Worm (Caenorhabditis elegans) whole organism, L2 larva: ENCODE results near the gene T25B9.2.

ENCODE experiments used
- C34F6.9 ChIP-seq: fragments of 150-350 bp; optimal IDR thresholded peaks from 2 replicates; lab custom pipeline; 2014; ENCODE audit warnings: missing biosample characterization, missing genetic modification characterization
- F13H6.1 ChIP-seq: sonication (generic microtip); optimal IDR thresholded peaks from 2 replicates; lab custom pipeline; 2016; ENCODE audit warnings: missing genetic modification characterization, missing compliant biosample characterization
- Y55F3AM.14 ChIP-seq: fragments of 200-800 bp; sonication (Bioruptor generic); optimal IDR thresholded peaks from 2 replicates; lab custom pipeline; 2018; ENCODE audit warnings: mild to moderate bottlenecking, missing genetic modification characterization, missing compliant biosample characterization
- ZK546.5 ChIP-seq: sonication (generic microtip); optimal IDR thresholded peaks from 2 replicates; lab custom pipeline; 2017; ENCODE audit warnings: missing biosample characterization, missing genetic modification characterization
- alr-1 ChIP-seq: fragments of 150-350 bp; optimal IDR thresholded peaks from 2 replicates; lab custom pipeline; 2014; ENCODE audit warnings: missing biosample characterization, missing genetic modification characterization
- aly-2 ChIP-seq: fragments of 150-350 bp; optimal IDR thresholded peaks from 2 replicates; lab custom pipeline; 2014; ENCODE audit warnings: missing biosample characterization, missing genetic modification characterization
- ama-1 ChIP-seq: fragments of 150-350 bp; optimal IDR thresholded peaks from 2 replicates; lab custom pipeline; 2018; ENCODE audit warnings: inconsistent platforms
- blmp-1 ChIP-seq: sonication (generic microtip); optimal IDR thresholded peaks from 2 replicates; lab custom pipeline; 2017; ENCODE audit warnings: missing genetic modification characterization, mild to moderate bottlenecking, missing compliant biosample characterization, antibody characterized with exemption, moderate library complexity; ENCODE audit not compliant: insufficient read depth
- ceh-16 ChIP-seq: fragments of 150-350 bp; optimal IDR thresholded peaks from 2 replicates; lab custom pipeline; 2014; ENCODE audit warnings: missing biosample characterization, missing genetic modification characterization
- ceh-82 ChIP-seq: fragments of 150-350 bp; optimal IDR thresholded peaks from 2 replicates; lab custom pipeline; 2014; ENCODE audit warnings: missing biosample characterization, missing genetic modification characterization
- crh-2 ChIP-seq: sonication (generic microtip); optimal IDR thresholded peaks from 2 replicates; lab custom pipeline; 2017; ENCODE audit warnings: missing biosample characterization, missing genetic modification characterization
- dmd-4 ChIP-seq: sonication (generic microtip); optimal IDR thresholded peaks from 2 replicates; lab custom pipeline; 2017; ENCODE audit warnings: missing biosample characterization, missing genetic modification characterization
- egl-27 ChIP-seq: sonication (generic microtip); optimal IDR thresholded peaks from 3 replicates; lab custom pipeline; 2017; ENCODE audit warnings: missing biosample characterization, missing genetic modification reagents, missing genetic modification characterization
- elt-1 ChIP-seq: fragments of 150-350 bp; optimal IDR thresholded peaks from 2 replicates; lab custom pipeline; 2014; ENCODE audit warnings: missing biosample characterization, missing genetic modification characterization
- fos-1 ChIP-seq: fragments of 150-350 bp; optimal IDR thresholded peaks from 2 replicates; lab custom pipeline; 2014; ENCODE audit warnings: missing biosample characterization, missing genetic modification characterization
- gmeb-1 ChIP-seq: fragments of 150-350 bp; optimal IDR thresholded peaks from 2 replicates; lab custom pipeline; 2014; ENCODE audit warnings: missing biosample characterization, missing genetic modification characterization
- lin-39 ChIP-seq: fragments of 150-350 bp; optimal IDR thresholded peaks from 2 replicates; lab custom pipeline; 2014; ENCODE audit warnings: missing biosample characterization, missing genetic modification reagents, missing genetic modification characterization
- lsy-2 ChIP-seq, 2 experiments: fragments of 150-350 bp in 1 of 2; sonication (generic microtip) in 1 of 2; optimal IDR thresholded peaks; 2 replicates each; lab custom pipeline; 2014 to 2017; ENCODE audit warnings: missing biosample characterization in 2 of 2, missing genetic modification characterization in 2 of 2
- mab-5 ChIP-seq: fragments of 150-350 bp; optimal IDR thresholded peaks from 2 replicates; lab custom pipeline; 2014; ENCODE audit warnings: missing biosample characterization, missing genetic modification characterization
- mdl-1 ChIP-seq, 2 experiments: fragments of 150-350 bp in 1 of 2; sonication (generic microtip) in 1 of 2; optimal IDR thresholded peaks; 2 replicates each; lab custom pipeline; 2017; ENCODE audit warnings: missing biosample characterization in 2 of 2, missing genetic modification characterization in 2 of 2
- nhr-10 ChIP-seq: sonication (generic microtip); optimal IDR thresholded peaks from 2 replicates; lab custom pipeline; 2017; ENCODE audit warnings: missing biosample characterization, missing genetic modification characterization
- nhr-12 ChIP-seq: fragments of 150-350 bp; optimal IDR thresholded peaks from 2 replicates; lab custom pipeline; 2014; ENCODE audit warnings: missing biosample characterization, missing genetic modification characterization
- nhr-129 ChIP-seq: fragments of 150-350 bp; optimal IDR thresholded peaks from 2 replicates; lab custom pipeline; 2014; ENCODE audit warnings: missing biosample characterization, missing genetic modification characterization
- nhr-21 ChIP-seq: fragments of 150-350 bp; optimal IDR thresholded peaks from 2 replicates; lab custom pipeline; 2014; ENCODE audit warnings: missing biosample characterization, missing genetic modification characterization
- nhr-237 ChIP-seq: fragments of 150-350 bp; optimal IDR thresholded peaks from 2 replicates; lab custom pipeline; 2014; ENCODE audit warnings: missing biosample characterization, missing genetic modification characterization
- nhr-25 ChIP-seq: fragments of 150-350 bp; sonication (generic microtip); optimal IDR thresholded peaks from 3 replicates; lab custom pipeline; 2014; ENCODE audit warnings: missing biosample characterization, missing genetic modification characterization
- peb-1 ChIP-seq: fragments of 150-350 bp; optimal IDR thresholded peaks from 2 replicates; lab custom pipeline; 2014; ENCODE audit warnings: missing biosample characterization, missing genetic modification characterization
- skn-1 ChIP-seq: sonication (generic microtip); optimal IDR thresholded peaks from 2 replicates; lab custom pipeline; 2017; ENCODE audit warnings: missing biosample characterization, missing genetic modification characterization
- sma-3 ChIP-seq: sonication (generic microtip); optimal IDR thresholded peaks from 2 replicates; lab custom pipeline; 2016; ENCODE audit warnings: missing genetic modification reagents, missing genetic modification characterization, missing compliant biosample characterization
- sma-9 ChIP-seq, 2 experiments: fragments of 150-350 bp in 1 of 2; sonication (generic microtip) in 1 of 2; optimal IDR thresholded peaks; 2 replicates each; lab custom pipeline; 2014 to 2016; ENCODE audit warnings: missing genetic modification characterization in 2 of 2, mild to moderate bottlenecking in 1 of 2, missing biosample characterization in 1 of 2, missing compliant biosample characterization in 1 of 2, missing genetic modification reagents in 1 of 2, moderate library complexity in 1 of 2
- snpc-4 ChIP-seq: fragments of 150-350 bp; optimal IDR thresholded peaks from 2 replicates; lab custom pipeline; 2014; ENCODE audit warnings: missing biosample characterization, missing genetic modification characterization
- unc-39 ChIP-seq: fragments of 150-350 bp; optimal IDR thresholded peaks from 2 replicates; lab custom pipeline; 2014; ENCODE audit warnings: missing biosample characterization, missing genetic modification characterization
- unc-62 ChIP-seq: fragments of 150-350 bp; optimal IDR thresholded peaks from 2 replicates; lab custom pipeline; 2014; ENCODE audit warnings: missing biosample characterization, missing genetic modification reagents, missing genetic modification characterization
- ztf-1 ChIP-seq: fragments of 200-800 bp; sonication (Bioruptor generic); conservative IDR thresholded peaks from 2 replicates; pipeline ENCODE4 v1.3.6; 2022; ENCODE audit warnings: missing genetic modification characterization, missing compliant biosample characterization
- ztf-11 ChIP-seq: sonication (generic microtip); optimal IDR thresholded peaks from 2 replicates; lab custom pipeline; 2017; ENCODE audit warnings: missing biosample characterization, missing genetic modification characterization
- ztf-4 ChIP-seq: fragments of 150-350 bp; optimal IDR thresholded peaks from 2 replicates; lab custom pipeline; 2014; ENCODE audit warnings: missing biosample characterization, missing genetic modification characterization

T25B9.2 gene

ce11 chrIV:10790353-10790752, 38.7 kb upstream of the T25B9.2 start, which contains the start of gene pept-2:
pept-2 (plus strand) TSS chrIV:10790653.
- TF ChIP-seq unc-62 (GFP tag; lab: Kevin White, UChicago) (no peak), nhr-25 (tag; lab: Kevin White, UChicago) (peak; percentile 31)

- TF ChIP-seq aly-2 (tag; lab: Kevin White, UChicago) (no peak), alr-1 (tag; lab: Kevin White, UChicago) (no peak), dmd-4 (tag; lab: Kevin White, UChicago) (no peak)
These were observed 35.1 kb upstream of the T25B9.2 start, which contains the start of gene srd-7 for ce11 chrIV:10786731-10787130. srd-7 (minus strand) TSS chrIV:10786831.

ce11 chrIV:10784085-10784484, 32.4 kb upstream of the T25B9.2 start:
- TF ChIP-seq ceh-82 (tag; lab: Kevin White, UChicago) (no peak), egl-27 (tag; lab: Kevin White, UChicago) (peak; percentile 4), ama-1 (no peak), snpc-4 (tag; lab: Kevin White, UChicago) (no peak), nhr-21 (tag; lab: Kevin White, UChicago) (peak; percentile 83), unc-39 (tag; lab: Kevin White, UChicago) (no peak), fos-1 (tag; lab: Kevin White, UChicago) (peak; percentile 27), ZK546.5 (tag; lab: Kevin White, UChicago) (no peak), skn-1 (tag; lab: Kevin White, UChicago) (no peak), crh-2 (tag; lab: Kevin White, UChicago) (peak; percentile 54), nhr-129 (tag; lab: Kevin White, UChicago) (peak; percentile 8), mab-5 (tag; lab: Kevin White, UChicago) (no peak), nhr-12 (tag; lab: Kevin White, UChicago) (no peak), elt-1 (no peak), unc-62 (GFP tag; lab: Kevin White, UChicago) (no peak), nhr-10 (tag; lab: Kevin White, UChicago) (no peak), alr-1 (tag; lab: Kevin White, UChicago) (no peak), ztf-4 (no peak), gmeb-1 (tag; lab: Kevin White, UChicago) (no peak), ztf-1 (GFP tag; lab: Robert Waterston, UW) (no peak), lsy-2 (tag; optimal IDR thresholded peaks at IDR 0.05; lab: Kevin White, UChicago) (no peak), aly-2 (tag; lab: Kevin White, UChicago) (no peak), peb-1 (tag; lab: Kevin White, UChicago) (no peak), ceh-16 (no peak), sma-3 (peak; percentile 31), C34F6.9 (tag; lab: Kevin White, UChicago) (no peak), blmp-1 (tag; lab: Kevin White, UChicago) (peak; percentile 70), sma-9 (GFP tag; optimal IDR thresholded peaks at IDR 0.05; lab: Kevin White, UChicago) (peak; percentile 93), sma-9 (tag; optimal IDR thresholded peaks at IDR 0.05; lab: Kevin White, UChicago) (no peak), nhr-25 (tag; lab: Kevin White, UChicago) (peak; percentile 75), lin-39 (tag; lab: Kevin White, UChicago) (no peak), F13H6.1 (tag; lab: Kevin White, UChicago) (no peak), nhr-237 (no peak)

DNA sequence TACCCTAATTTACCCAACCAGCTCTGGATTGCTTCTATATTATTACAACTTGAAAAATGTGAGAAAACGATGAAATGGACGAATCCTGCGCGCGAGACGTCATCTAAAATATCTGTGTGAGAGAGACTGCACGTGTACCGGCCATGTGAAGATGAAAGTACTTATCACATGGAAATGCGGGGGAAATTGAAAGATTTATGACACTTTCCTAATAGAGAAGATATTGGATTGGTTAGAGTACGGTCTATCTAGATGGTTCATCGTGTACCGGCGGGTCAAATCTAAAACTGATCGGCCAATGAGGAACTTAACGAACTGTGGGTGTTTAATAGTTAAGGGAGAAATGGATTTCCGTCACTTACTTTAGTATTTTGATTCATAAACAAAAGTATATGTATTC, 30.4 kb upstream of the T25B9.2 start:
- TF ChIP-seq Y55F3AM.14 (GFP tag; lab: Kevin White, UChicago), result peak; percentile 5
- TF ChIP-seq sma-9 (GFP tag; optimal IDR thresholded peaks at IDR 0.05; lab: Kevin White, UChicago), result peak; percentile 98
- no peak for TF ChIP-seq sma-9 (tag; optimal IDR thresholded peaks at IDR 0.05; lab: Kevin White, UChicago)
- no peak for TF ChIP-seq ceh-82 (tag; lab: Kevin White, UChicago)
- peak; percentile 4 for TF ChIP-seq nhr-129 (tag; lab: Kevin White, UChicago)
- TF ChIP-seq gmeb-1 (tag; lab: Kevin White, UChicago), result peak; percentile 45
- peak; percentile 56 to 80 for TF ChIP-seq mdl-1 (tag; optimal IDR thresholded peaks at IDR 0.05; lab: Kevin White, UChicago)
- peak; percentile 41 for TF ChIP-seq fos-1 (tag; lab: Kevin White, UChicago)
- TF ChIP-seq nhr-21 (tag; lab: Kevin White, UChicago), result peak; percentile 92
- peak; percentile 48 for TF ChIP-seq egl-27 (tag; lab: Kevin White, UChicago)
- TF ChIP-seq sma-3, result peak; percentile 82
- no peak for TF ChIP-seq ztf-11 (tag; lab: Kevin White, UChicago)
- TF ChIP-seq mab-5 (tag; lab: Kevin White, UChicago), result no peak
- peak; percentile 35 for TF ChIP-seq crh-2 (tag; lab: Kevin White, UChicago)
- peak; percentile 79 for TF ChIP-seq nhr-25 (tag; lab: Kevin White, UChicago)
- peak; percentile 84 for TF ChIP-seq blmp-1 (tag; lab: Kevin White, UChicago)
- TF ChIP-seq lsy-2 (tag; optimal IDR thresholded peaks at IDR 0.05; lab: Kevin White, UChicago), result peak in 1 of 2 experiments; percentile 43
- no peak for TF ChIP-seq nhr-12 (tag; lab: Kevin White, UChicago)
